Worm (Caenorhabditis elegans): Measurements from ENCODE around the gene F44B9.8.

F44B9.8 gene

DNA sequence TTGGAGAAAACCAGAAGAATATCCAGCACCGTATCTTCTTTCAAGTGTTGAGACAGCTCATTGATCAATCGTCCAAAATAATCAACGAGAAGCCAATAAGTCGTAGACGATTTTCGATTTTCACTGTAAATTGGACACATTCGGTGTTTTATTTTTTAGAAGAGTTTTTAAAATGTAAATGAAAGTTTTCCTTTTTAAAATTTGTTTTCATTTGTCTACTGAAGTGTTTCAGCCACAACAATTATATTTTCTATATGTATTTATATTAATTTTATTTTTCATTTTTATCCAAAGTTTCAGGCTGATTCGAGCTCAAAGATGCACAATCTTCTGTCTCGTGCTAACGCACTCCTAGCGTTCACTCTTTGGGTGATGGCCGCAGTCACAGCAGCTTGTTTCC is 15.3 kb upstream of the F44B9.8 start, which contains the start of gene spcs-3:
Gene spcs-3 (plus strand): TSS at position 301 of the 400 bp plus-strand sequence.
- no peak for TF ChIP-seq nhr-28 (tag; optimal IDR thresholded peaks at IDR 0.05)
- no peak for TF ChIP-seq lin-13 (tag; optimal IDR thresholded peaks at IDR 0.05)
- no peak for TF ChIP-seq M03D4.4 (tag; optimal IDR thresholded peaks at IDR 0.05)
- no peak for TF ChIP-seq sem-2 (GFP tag; optimal IDR thresholded peaks at IDR 0.05)
- no peak for TF ChIP-seq ceh-83 (GFP tag; optimal IDR thresholded peaks at IDR 0.05)

DNA sequence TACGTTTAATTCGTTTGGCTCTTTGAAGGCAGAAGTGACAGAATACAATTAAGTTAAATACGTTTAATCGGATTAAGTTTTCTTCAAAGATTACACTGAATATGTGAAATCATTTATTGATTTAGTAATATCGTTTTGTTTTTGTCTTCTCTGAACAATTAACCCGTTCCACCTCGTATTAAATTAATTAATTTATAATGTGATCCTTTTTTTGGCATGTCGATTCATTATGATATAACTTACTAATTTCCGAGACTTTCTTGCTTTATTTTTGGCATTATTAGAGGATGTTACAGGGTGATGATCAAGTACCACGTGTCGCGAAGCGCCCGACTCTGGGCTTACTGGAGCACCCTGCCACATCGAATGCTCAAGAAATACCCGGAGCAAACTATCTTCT is 14.7 kb upstream of the F44B9.8 start, which contains the start of gene K12H4.5:
Gene K12H4.5 (plus strand): TSS at position 301 of the 400 bp plus-strand sequence.
- no peak for TF ChIP-seq ceh-43 (GFP tag; optimal IDR thresholded peaks at IDR 0.05)
- peak; percentile 17 for TF ChIP-seq ces-1 (GFP tag; optimal IDR thresholded peaks at IDR 0.05)

DNA sequence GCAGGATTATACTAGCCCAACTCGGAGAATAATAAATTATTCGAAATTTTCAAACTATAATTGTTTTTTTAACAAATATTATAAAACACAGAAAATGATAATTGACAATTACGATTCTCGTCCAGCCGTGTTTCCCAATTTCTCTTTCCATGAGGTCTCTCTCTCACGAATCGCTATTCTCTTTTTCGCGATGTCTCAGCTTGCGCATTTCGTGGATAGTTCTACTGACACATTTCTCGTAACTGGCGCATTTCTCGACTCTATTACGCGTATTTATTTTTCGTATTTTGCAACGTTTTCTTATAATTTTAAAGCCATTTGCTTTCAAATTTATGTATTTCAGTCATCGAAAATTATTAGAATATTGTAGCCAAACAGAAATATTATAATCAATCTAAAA is 14.3 kb upstream of the F44B9.8 start:
- TF ChIP-seq unc-62 (GFP tag; optimal IDR thresholded peaks at IDR 0.05): peak; percentile 94
- peak; percentile 99 for TF ChIP-seq ceh-83 (GFP tag; optimal IDR thresholded peaks at IDR 0.05)
- TF ChIP-seq unc-120 (tag; optimal IDR thresholded peaks at IDR 0.05; ENCODE audit: poor library complexity, severe bottlenecking): peak; percentile 99
- TF ChIP-seq drap-1 (GFP tag; optimal IDR thresholded peaks at IDR 0.05): peak; percentile 100
- TF ChIP-seq blmp-1 (tag; optimal IDR thresholded peaks at IDR 0.05): peak; percentile 67
- peak; percentile 99 for TF ChIP-seq cnd-1 (tag; optimal IDR thresholded peaks at IDR 0.05)
- TF ChIP-seq unc-39 (tag; optimal IDR thresholded peaks at IDR 0.05): peak; percentile 67
- TF ChIP-seq mab-5 (tag; optimal IDR thresholded peaks at IDR 0.05): peak; percentile 68
- no peak for TF ChIP-seq zip-8 (tag; optimal IDR thresholded peaks at IDR 0.05)
- peak; percentile 98 for TF ChIP-seq bed-3 (GFP tag; optimal IDR thresholded peaks at IDR 0.05)
- TF ChIP-seq ceh-39 (tag; optimal IDR thresholded peaks at IDR 0.05): peak; percentile 90
- peak; percentile 98 for TF ChIP-seq pha-4 (tag; optimal IDR thresholded peaks at IDR 0.05)
- TF ChIP-seq nhr-12 (tag; optimal IDR thresholded peaks at IDR 0.05): peak; percentile 55
- TF ChIP-seq elt-1 (tag; optimal IDR thresholded peaks at IDR 0.05; ENCODE audit: borderline replicate concordance, insufficient read depth): peak; percentile 56
- TF ChIP-seq sptf-1 (tag; optimal IDR thresholded peaks at IDR 0.05): peak; percentile 100
- TF ChIP-seq nhr-28 (tag; optimal IDR thresholded peaks at IDR 0.05): peak; percentile 94
- TF ChIP-seq nhr-2 (tag; optimal IDR thresholded peaks at IDR 0.05): peak; percentile 22
- TF ChIP-seq lin-13 (tag; optimal IDR thresholded peaks at IDR 0.05): peak; percentile 99
- TF ChIP-seq lin-32 (GFP tag; optimal IDR thresholded peaks at IDR 0.05): peak; percentile 100
- peak; percentile 98 for TF ChIP-seq ham-2 (GFP tag; optimal IDR thresholded peaks at IDR 0.05)
- no peak for TF ChIP-seq snpc-4 (tag; optimal IDR thresholded peaks at IDR 0.05)
- TF ChIP-seq M03D4.4 (tag; optimal IDR thresholded peaks at IDR 0.05): peak; percentile 99
- peak; percentile 96 for TF ChIP-seq flh-1 (GFP tag; optimal IDR thresholded peaks at IDR 0.05)
- TF ChIP-seq elt-3 (tag; optimal IDR thresholded peaks at IDR 0.05): peak; percentile 87
- peak; percentile 97 for TF ChIP-seq sem-2 (GFP tag; optimal IDR thresholded peaks at IDR 0.05)
- no peak for TF ChIP-seq nhr-76 (tag; optimal IDR thresholded peaks at IDR 0.05)
- TF ChIP-seq mep-1 (tag; optimal IDR thresholded peaks at IDR 0.05): peak; percentile 100
- peak; percentile 98 for TF ChIP-seq ceh-43 (GFP tag; optimal IDR thresholded peaks at IDR 0.05)
- peak; percentile 94 for TF ChIP-seq ztf-11 (tag; optimal IDR thresholded peaks at IDR 0.05)
- TF ChIP-seq hlh-1 (tag; optimal IDR thresholded peaks at IDR 0.05): peak; percentile 88
- TF ChIP-seq lsy-2 (tag; optimal IDR thresholded peaks at IDR 0.05): peak; percentile 93
- TF ChIP-seq tbx-8 (GFP tag; optimal IDR thresholded peaks at IDR 0.05): peak; percentile 99
- peak; percentile 100 for TF ChIP-seq mls-2 (tag; optimal IDR thresholded peaks at IDR 0.05)
- peak; percentile 90 for TF ChIP-seq ces-1 (GFP tag; optimal IDR thresholded peaks at IDR 0.05)
- TF ChIP-seq nhr-237 (tag; optimal IDR thresholded peaks at IDR 0.05): peak; percentile 99

DNA sequence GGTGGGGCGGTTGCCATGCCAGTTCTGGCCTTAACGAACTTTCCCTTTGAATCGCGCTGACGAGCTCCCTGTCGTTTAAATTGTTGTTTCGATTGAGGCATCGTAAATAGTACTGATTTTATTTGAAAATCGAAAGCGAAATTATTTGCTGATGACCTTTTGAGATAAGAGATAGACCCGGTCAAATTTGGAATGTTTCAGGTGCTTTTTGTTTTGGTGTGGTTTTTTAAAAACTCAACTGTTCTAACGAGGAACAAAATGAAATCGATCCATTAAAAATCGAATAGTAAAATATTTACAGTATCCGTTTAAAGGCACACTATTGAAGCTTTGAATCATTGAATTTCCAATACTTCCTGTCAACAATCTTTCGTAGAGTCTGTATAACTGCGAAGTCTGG is 13.3 kb upstream of the F44B9.8 start, which contains the start of gene K12H4.6:
Gene K12H4.6 (minus strand): TSS at position 101 of the 400 bp plus-strand sequence.
- TF ChIP-seq nhr-28 (tag; optimal IDR thresholded peaks at IDR 0.05) (no peak), lin-32 (GFP tag; optimal IDR thresholded peaks at IDR 0.05) (no peak), lin-13 (tag; optimal IDR thresholded peaks at IDR 0.05) (no peak), elt-3 (tag; optimal IDR thresholded peaks at IDR 0.05) (no peak), unc-39 (tag; optimal IDR thresholded peaks at IDR 0.05) (no peak), nhr-76 (tag; optimal IDR thresholded peaks at IDR 0.05) (no peak), ces-1 (GFP tag; optimal IDR thresholded peaks at IDR 0.05) (no peak), mls-2 (tag; optimal IDR thresholded peaks at IDR 0.05) (no peak), blmp-1 (tag; optimal IDR thresholded peaks at IDR 0.05) (no peak), lsy-2 (tag; optimal IDR thresholded peaks at IDR 0.05) (no peak), unc-120 (tag; optimal IDR thresholded peaks at IDR 0.05; ENCODE audit: poor library complexity, severe bottlenecking) (no peak), ceh-39 (tag; optimal IDR thresholded peaks at IDR 0.05) (no peak), ceh-83 (GFP tag; optimal IDR thresholded peaks at IDR 0.05) (no peak), drap-1 (GFP tag; optimal IDR thresholded peaks at IDR 0.05) (no peak), cnd-1 (tag; optimal IDR thresholded peaks at IDR 0.05) (no peak), nhr-2 (tag; optimal IDR thresholded peaks at IDR 0.05) (no peak), pha-4 (tag; optimal IDR thresholded peaks at IDR 0.05) (no peak), mab-5 (tag; optimal IDR thresholded peaks at IDR 0.05) (no peak), M03D4.4 (tag; optimal IDR thresholded peaks at IDR 0.05) (no peak)

Data from whole organism, mixed stage, embryonic.